Fruit fly (Drosophila melanogaster): ENCODE data around the gene per.
A peak's percentile ranks its signal among the peaks of the same experiment; 100 is the strongest.

Gene per

dm6 chrX:2703693-2704092 is 18.3 kb downstream of the per start, which contains the start of gene Ugalt (continued):
- TF ChIP-seq N (GFP tag; optimal IDR thresholded peaks at IDR 0.05) (no peak), HLH106 (tag; optimal IDR thresholded peaks at IDR 0.05) (peak; percentile 100), Myc (optimal IDR thresholded peaks at IDR 0.05) (no peak), Vsx2 (GFP tag; optimal IDR thresholded peaks at IDR 0.05; ENCODE audit: partially characterized antibody) (no peak), OdsH (GFP tag; optimal IDR thresholded peaks at IDR 0.05) (peak; percentile 100), Abd-B (GFP tag; optimal IDR thresholded peaks at IDR 0.05) (no peak), sv (GFP tag; optimal IDR thresholded peaks at IDR 0.05) (peak; percentile 100), Jra (GFP tag; optimal IDR thresholded peaks at IDR 0.05) (peak; percentile 100), dl (GFP tag; optimal IDR thresholded peaks at IDR 0.05; ENCODE audit: insufficient read depth in 1 of 2, partially characterized antibody in 2 of 2) (no peak), lola (GFP tag; optimal IDR thresholded peaks at IDR 0.05) (no peak), psq (GFP tag; optimal IDR thresholded peaks at IDR 0.05) (peak; percentile 100), Sp1 (GFP tag; optimal IDR thresholded peaks at IDR 0.05) (peak; percentile 100), dmrt93B (GFP tag; optimal IDR thresholded peaks at IDR 0.05) (peak; percentile 100), br (GFP tag; optimal IDR thresholded peaks at IDR 0.05) (peak; percentile 100), CG9705 (GFP tag; optimal IDR thresholded peaks at IDR 0.05) (peak; percentile 100), sage (GFP tag; optimal IDR thresholded peaks at IDR 0.05) (peak; percentile 100)

DNA sequence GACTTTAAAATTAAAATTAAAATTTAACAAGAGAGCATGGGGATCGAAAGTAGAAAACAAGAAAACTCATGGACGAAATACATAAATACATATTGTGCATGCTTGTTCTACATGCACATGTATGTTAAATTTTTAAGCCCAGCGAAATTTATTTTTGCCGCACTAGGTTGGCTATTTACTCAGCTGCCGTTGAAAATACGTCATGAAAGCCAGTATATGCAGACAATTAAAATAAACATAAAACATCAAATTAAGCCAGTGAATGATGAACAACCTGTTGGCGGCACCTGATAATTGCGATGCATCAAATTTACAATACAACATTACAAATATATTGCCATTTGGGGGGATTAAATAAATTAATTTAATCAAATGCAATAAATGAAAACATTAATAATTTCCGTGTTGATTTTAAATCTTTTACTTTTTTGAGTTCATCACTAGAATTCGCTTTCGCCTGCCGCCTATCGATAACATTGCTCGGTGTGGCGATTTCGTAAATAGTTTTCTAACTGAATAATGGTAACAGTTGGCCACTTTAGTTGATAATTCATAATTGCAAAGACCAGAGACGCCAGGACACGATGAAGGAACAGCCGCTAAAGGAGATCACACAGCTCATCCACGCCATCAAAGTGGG is 18.9 kb downstream of the per start, which contains the start of gene eIF2Bbeta:
eIF2Bbeta (plus strand) TSS at position 438 of the 640 bp plus-strand sequence.
- TF ChIP-seq fru (GFP tag; optimal IDR thresholded peaks at IDR 0.05) (no peak), sv (GFP tag; optimal IDR thresholded peaks at IDR 0.05) (no peak), tai (GFP tag; optimal IDR thresholded peaks at IDR 0.05) (no peak), Rel (GFP tag; optimal IDR thresholded peaks at IDR 0.05) (no peak), Rel (tag; optimal IDR thresholded peaks at IDR 0.05) (no peak), Hnf4 (GFP tag; optimal IDR thresholded peaks at IDR 0.05) (no peak), Myc (optimal IDR thresholded peaks at IDR 0.05) (peak; percentile 93)

DNA sequence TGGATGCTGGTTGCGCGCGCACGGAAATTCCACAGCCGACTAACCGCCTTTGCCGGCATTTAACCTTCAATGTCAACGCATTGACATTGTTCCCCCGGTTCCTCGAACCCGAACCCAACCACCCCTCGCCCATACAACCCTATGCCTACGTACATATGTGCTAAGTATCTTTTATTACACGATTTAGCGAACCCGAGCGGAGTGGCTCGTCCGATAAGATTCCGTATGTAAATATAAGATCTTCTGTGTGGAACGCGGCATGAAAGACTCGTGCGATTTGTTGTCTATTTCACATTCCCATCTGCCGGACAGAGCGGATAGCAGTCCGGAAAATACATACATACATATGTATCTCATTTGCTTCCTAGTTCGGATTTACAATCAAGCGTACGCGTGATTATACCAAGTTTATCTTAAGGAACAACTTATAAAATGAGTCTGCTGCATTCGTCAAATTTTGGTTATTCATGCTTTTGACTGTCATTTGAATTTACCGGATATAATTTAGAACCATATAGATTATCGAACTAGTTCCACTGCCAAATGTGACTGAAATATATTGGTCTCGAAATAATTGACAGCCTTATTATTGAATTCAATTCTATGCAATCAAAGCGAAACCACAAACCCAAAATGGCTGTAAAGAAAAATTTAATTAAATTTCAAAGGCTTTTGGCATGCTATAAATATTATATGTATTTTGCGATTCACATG is 22.2 kb downstream of the per start, which contains the start of gene CG2680:
CG2680 (minus strand) TSS at position 51 of the 714 bp plus-strand sequence.
- TF ChIP-seq Myc (optimal IDR thresholded peaks at IDR 0.05) (no peak), tai (GFP tag; optimal IDR thresholded peaks at IDR 0.05) (no peak), dsf (GFP tag; optimal IDR thresholded peaks at IDR 0.05; ENCODE audit: borderline replicate concordance) (no peak), Jra (GFP tag; optimal IDR thresholded peaks at IDR 0.05) (no peak), Sp1 (GFP tag; optimal IDR thresholded peaks at IDR 0.05) (no peak), usp (GFP tag; optimal IDR thresholded peaks at IDR 0.05) (no peak), N (GFP tag; optimal IDR thresholded peaks at IDR 0.05) (no peak), brk (GFP tag; optimal IDR thresholded peaks at IDR 0.05) (no peak), foxo (GFP tag; optimal IDR thresholded peaks at IDR 0.05) (no peak), HLH106 (tag; optimal IDR thresholded peaks at IDR 0.05) (no peak), woc (GFP tag; optimal IDR thresholded peaks at IDR 0.05) (no peak)

DNA sequence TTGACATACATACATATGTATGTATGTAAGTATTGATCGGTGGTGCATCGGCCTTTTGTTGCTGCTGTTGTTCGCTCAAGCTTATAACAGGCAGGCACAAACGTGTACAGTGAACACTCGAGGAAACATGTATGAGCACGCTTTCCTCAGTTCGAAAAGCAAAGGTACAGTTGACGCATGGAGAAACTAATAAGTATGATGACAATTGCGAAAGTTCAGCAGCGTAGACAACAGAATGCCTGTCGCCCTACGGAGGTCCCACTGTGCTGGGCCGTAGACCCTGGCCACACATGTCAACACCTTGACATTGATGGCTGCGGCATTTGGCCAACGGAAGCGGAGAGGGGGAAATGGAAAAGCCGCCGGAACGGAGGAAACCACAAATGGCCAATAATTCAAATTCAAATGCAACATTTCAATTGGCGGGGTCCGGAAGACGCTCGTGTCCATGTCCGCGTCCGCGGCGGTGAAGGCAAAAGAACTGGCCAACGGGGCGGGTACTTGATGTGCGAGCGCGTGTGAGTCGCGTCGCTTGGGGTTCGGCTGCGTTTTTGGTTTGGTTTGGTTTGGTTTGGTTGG is 22.9 kb downstream of the per start, which contains the start of gene CG2681:
CG2681 (plus strand) TSS at position 529 of the 579 bp plus-strand sequence.
- TF ChIP-seq jim (GFP tag; optimal IDR thresholded peaks at IDR 0.05) (no peak), woc (GFP tag; optimal IDR thresholded peaks at IDR 0.05) (no peak), dl (GFP tag; optimal IDR thresholded peaks at IDR 0.05; ENCODE audit: insufficient read depth in 1 of 2, partially characterized antibody in 2 of 2) (no peak), h (GFP tag; optimal IDR thresholded peaks at IDR 0.05) (peak; percentile 9), fru (GFP tag; optimal IDR thresholded peaks at IDR 0.05) (peak; percentile 18), foxo (GFP tag; optimal IDR thresholded peaks at IDR 0.05) (peak in 1 of 2 experiments; percentile 43), Sp1 (GFP tag; optimal IDR thresholded peaks at IDR 0.05) (no peak), rgr (GFP tag; optimal IDR thresholded peaks at IDR 0.05) (peak; percentile 26), ey (GFP tag; optimal IDR thresholded peaks at IDR 0.05) (peak; percentile 42), N (GFP tag; optimal IDR thresholded peaks at IDR 0.05) (no peak), Dif (GFP tag; optimal IDR thresholded peaks at IDR 0.05; ENCODE audit: partially characterized antibody) (no peak), OdsH (GFP tag; optimal IDR thresholded peaks at IDR 0.05) (peak; percentile 14)

All from whole organism, wandering third instar larva.